Worm (Caenorhabditis elegans): ENCODE results near the gene Y25C1A.7.

DNA sequence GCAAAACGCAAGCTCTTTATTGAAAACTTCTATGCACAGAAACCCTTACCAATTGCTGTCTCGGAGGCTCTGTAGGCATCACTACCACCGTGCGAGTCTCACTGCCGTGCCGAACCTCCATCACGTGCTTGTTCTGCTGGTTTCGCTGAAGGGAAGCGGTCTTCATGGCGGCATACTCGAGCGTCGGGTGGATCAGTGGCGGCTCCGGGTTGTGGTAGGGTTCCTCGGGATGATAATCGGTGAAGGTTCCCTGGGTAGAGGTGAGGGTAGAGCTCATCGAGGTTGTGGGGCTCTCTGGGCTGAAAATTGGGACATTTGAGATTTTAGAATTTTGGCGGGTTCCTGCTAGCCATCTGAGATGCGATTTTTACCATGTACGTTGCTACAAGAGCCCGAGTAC is 18.0 kb downstream of the Y25C1A.7 start:
- no peak for TF ChIP-seq dve-1 (tag; optimal IDR thresholded peaks at IDR 0.05)
- TF ChIP-seq pqm-1 (tag; optimal IDR thresholded peaks at IDR 0.05) = no peak
- TF ChIP-seq unc-55 (GFP tag; optimal IDR thresholded peaks at IDR 0.05) = no peak
- TF ChIP-seq tbx-2 (tag; optimal IDR thresholded peaks at IDR 0.05) = no peak
- no peak for TF ChIP-seq ceh-2 (tag; optimal IDR thresholded peaks at IDR 0.05)
- no peak for TF ChIP-seq ceh-24 (tag; optimal IDR thresholded peaks at IDR 0.05)
- TF ChIP-seq fkh-10 (GFP tag; optimal IDR thresholded peaks at IDR 0.05) = no peak
- TF ChIP-seq ceh-31 (tag; optimal IDR thresholded peaks at IDR 0.05) = no peak
- no peak for TF ChIP-seq sox-4 (tag; optimal IDR thresholded peaks at IDR 0.05)
- no peak for TF ChIP-seq ceh-14 (tag; optimal IDR thresholded peaks at IDR 0.05)
- no peak for TF ChIP-seq ceh-9 (tag; optimal IDR thresholded peaks at IDR 0.05)
- no peak for TF ChIP-seq nfya-1 (tag; optimal IDR thresholded peaks at IDR 0.05)
- TF ChIP-seq pag-3 (tag; optimal IDR thresholded peaks at IDR 0.05; ENCODE audit: borderline replicate concordance) = no peak
- TF ChIP-seq elt-2 (tag; optimal IDR thresholded peaks at IDR 0.05) = no peak
